Fruit fly (Drosophila melanogaster) whole organism, adult: Measurements from ENCODE around the gene CecA1.

Source experiments
- CG11617 ChIP-seq: fragments of 200-800 bp; sonication (Bioruptor generic); optimal IDR thresholded peaks from 2 replicates; lab custom pipeline; 2017; ENCODE audit warnings: mild to moderate bottlenecking, missing biosample characterization, missing genetic modification reagents, missing genetic modification characterization
- CG12768 ChIP-seq: fragments of 200-800 bp; sonication (Bioruptor generic); optimal IDR thresholded peaks from 2 replicates; lab custom pipeline; 2017; ENCODE audit warnings: missing biosample characterization, missing genetic modification characterization, mild to moderate bottlenecking, moderate library complexity, missing genetic modification reagents
- CG14711 ChIP-seq: fragments of 200-800 bp; sonication (Bioruptor generic); optimal IDR thresholded peaks from 2 replicates; lab custom pipeline; 2018; ENCODE audit warnings: missing biosample characterization, mild to moderate bottlenecking, missing genetic modification characterization, moderate library complexity
- CG1620 ChIP-seq: fragments of 200-800 bp; sonication (Bioruptor generic); optimal IDR thresholded peaks from 2 replicates; lab custom pipeline; 2016; ENCODE audit warnings: missing biosample characterization, missing genetic modification characterization
- CG33017 ChIP-seq: fragments of 200-800 bp; sonication (Bioruptor generic); optimal IDR thresholded peaks from 2 replicates; lab custom pipeline; 2018; ENCODE audit warnings: missing biosample characterization, mild to moderate bottlenecking, missing genetic modification characterization, moderate library complexity
- CG5204 ChIP-seq: fragments of 200-800 bp; sonication (Bioruptor generic); optimal IDR thresholded peaks from 2 replicates; lab custom pipeline; 2016; ENCODE audit warnings: missing biosample characterization, missing genetic modification characterization
- CG7045 ChIP-seq: fragments of 200-800 bp; sonication (Bioruptor generic); optimal IDR thresholded peaks from 2 replicates; lab custom pipeline; 2017; ENCODE audit warnings: missing biosample characterization, mild to moderate bottlenecking, missing genetic modification characterization
- CG7101 ChIP-seq: fragments of 200-800 bp; sonication (Bioruptor generic); optimal IDR thresholded peaks from 2 replicates; lab custom pipeline; 2018; ENCODE audit warnings: missing biosample characterization, mild to moderate bottlenecking, missing genetic modification characterization, moderate library complexity
- Clk ChIP-seq: fragments of 200-800 bp; sonication (Bioruptor generic); optimal IDR thresholded peaks from 2 replicates; lab custom pipeline; 2017; ENCODE audit warnings: missing biosample characterization, missing genetic modification characterization
- Crg-1 ChIP-seq: fragments of 200-800 bp; sonication (Bioruptor generic); optimal IDR thresholded peaks from 2 replicates; lab custom pipeline; 2016; ENCODE audit warnings: missing biosample characterization, missing genetic modification characterization
- Hr96 ChIP-seq: fragments of 200-800 bp; sonication (Bioruptor generic); optimal IDR thresholded peaks from 2 replicates; lab custom pipeline; 2016; ENCODE audit warnings: missing biosample characterization, missing genetic modification characterization
- Mnt ChIP-seq: fragments of 200-800 bp; sonication (Bioruptor generic); optimal IDR thresholded peaks from 2 replicates; lab custom pipeline; 2016; ENCODE audit warnings: missing biosample characterization, mild to moderate bottlenecking, missing genetic modification characterization
- bab1 ChIP-seq: fragments of 200-800 bp; sonication (Bioruptor generic); optimal IDR thresholded peaks from 3 replicates; lab custom pipeline; 2019; ENCODE audit warnings: missing biosample characterization, mild to moderate bottlenecking, missing genetic modification characterization, moderate library complexity
- cic ChIP-seq: fragments of 200-800 bp; sonication (Bioruptor generic); optimal IDR thresholded peaks from 2 replicates; lab custom pipeline; 2017; ENCODE audit warnings: missing biosample characterization, mild to moderate bottlenecking, missing genetic modification characterization, moderate library complexity
- cnc ChIP-seq, 2 experiments: fragments of >200 bp; optimal IDR thresholded peaks; 2 replicates each; lab custom pipeline; 2017
- kay ChIP-seq: fragments of 200-800 bp; sonication (Bioruptor generic); peaks from one replicate; lab custom pipeline; 2016; ENCODE audit warnings: missing biosample characterization, missing genetic modification characterization, borderline replicate concordance
- ovo ChIP-seq: fragments of 200-800 bp; sonication (Bioruptor generic); optimal IDR thresholded peaks from 2 replicates; lab custom pipeline; 2016; ENCODE audit warnings: missing biosample characterization, missing genetic modification characterization
- pad ChIP-seq: fragments of 200-800 bp; sonication (Bioruptor generic); optimal IDR thresholded peaks from 3 replicates; lab custom pipeline; 2017; ENCODE audit warnings: missing biosample characterization, missing genetic modification characterization, mild to moderate bottlenecking, moderate library complexity, missing genetic modification reagents
- tj ChIP-seq: fragments of 200-800 bp; sonication (Bioruptor generic); optimal IDR thresholded peaks from 3 replicates; lab custom pipeline; 2017; ENCODE audit warnings: missing biosample characterization, mild to moderate bottlenecking, missing genetic modification characterization, moderate library complexity
- toe ChIP-seq: fragments of 200-800 bp; sonication (Bioruptor generic); optimal IDR thresholded peaks from 2 replicates; lab custom pipeline; 2016; ENCODE audit warnings: missing biosample characterization, missing genetic modification characterization

CecA1 gene

DNA sequence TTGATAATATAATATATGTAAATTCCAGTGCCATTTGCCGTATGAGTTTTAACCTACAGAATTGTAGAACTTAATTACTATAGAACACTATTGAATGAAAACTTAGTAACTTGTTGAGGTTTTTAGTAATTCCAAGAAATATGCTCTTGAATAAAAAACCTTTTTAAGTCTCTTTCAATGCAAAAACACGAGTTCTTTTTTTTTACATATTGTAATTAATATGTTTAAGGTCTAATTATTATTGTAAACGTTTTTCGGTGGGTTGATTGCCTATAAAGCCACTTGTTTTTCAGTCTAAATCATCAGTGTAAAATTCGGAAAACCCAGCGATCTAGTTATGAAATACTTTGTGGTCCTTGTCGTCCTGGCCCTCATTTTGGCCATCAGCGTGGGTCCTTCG, 1.0 kb upstream of the CecA1 start, which contains the start of gene Anp:
Gene Anp, plus strand, starts transcription at position 301 of the 400 bp plus-strand sequence.
- TF ChIP-seq tj (GFP tag; lab: Kevin White, UChicago) (no peak), CG5204 (no peak), CG7101 (tag; lab: Kevin White, UChicago) (no peak), CG12768 (GFP tag; lab: Kevin White, UChicago) (no peak)

DNA sequence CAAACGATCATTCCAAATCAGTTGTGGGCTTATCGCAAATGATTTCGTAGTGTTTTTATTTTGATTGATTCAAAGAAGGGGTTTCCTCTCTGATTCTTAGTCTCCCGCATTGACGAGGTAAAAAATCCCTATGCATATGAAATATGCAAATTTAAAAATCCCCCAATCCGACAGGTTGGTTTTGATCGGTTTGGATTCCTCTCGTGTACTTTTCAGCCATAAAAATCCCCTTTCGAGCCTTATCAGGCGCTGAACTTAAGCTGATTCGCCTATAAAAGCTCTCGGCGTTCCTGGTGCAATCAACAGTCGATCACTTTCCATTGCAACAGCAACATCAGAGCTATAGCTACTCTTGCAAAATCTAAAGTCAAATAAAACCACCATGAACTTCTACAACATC, 1.2 kb downstream of the CecA1 start, which contains the start of gene CecA2:
Gene CecA2, plus strand, starts transcription at position 301 of the 400 bp plus-strand sequence.
- TF ChIP-seq bab1 (GFP tag; lab: Kevin White, UChicago) (no peak), cnc (optimal IDR thresholded peaks at IDR 0.05; lab: Kevin White, UChicago) (no peak), kay (no peak), toe (GFP tag; lab: Kevin White, UChicago) (no peak)

DNA sequence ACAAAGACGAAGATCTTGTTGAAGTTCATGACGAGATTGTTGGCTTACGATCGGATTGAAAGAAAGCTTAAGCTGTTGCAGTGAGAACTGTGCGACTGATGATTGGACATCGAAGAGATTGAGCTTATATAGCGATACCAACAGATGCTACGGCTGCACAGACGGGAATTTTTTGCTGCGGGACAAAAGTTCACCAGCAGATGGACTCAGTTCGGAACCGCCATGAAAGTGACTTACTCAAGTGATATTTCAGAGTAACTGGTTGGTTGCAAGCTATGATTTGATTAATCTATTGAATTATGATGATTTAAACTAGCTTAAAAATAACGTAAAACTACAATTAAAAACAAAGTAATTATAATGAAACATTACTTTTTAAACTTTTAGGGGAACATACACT, 3.0 kb downstream of the CecA1 start, which contains the start of gene CecB:
Gene CecB, minus strand, starts transcription at position 101 of the 400 bp plus-strand sequence.
- TF ChIP-seq CG14711 (tag; lab: Kevin White, UChicago) (no peak), tj (GFP tag; lab: Kevin White, UChicago) (no peak), cnc (optimal IDR thresholded peaks at IDR 0.05; lab: Kevin White, UChicago) (no peak), toe (GFP tag; lab: Kevin White, UChicago) (no peak)

DNA sequence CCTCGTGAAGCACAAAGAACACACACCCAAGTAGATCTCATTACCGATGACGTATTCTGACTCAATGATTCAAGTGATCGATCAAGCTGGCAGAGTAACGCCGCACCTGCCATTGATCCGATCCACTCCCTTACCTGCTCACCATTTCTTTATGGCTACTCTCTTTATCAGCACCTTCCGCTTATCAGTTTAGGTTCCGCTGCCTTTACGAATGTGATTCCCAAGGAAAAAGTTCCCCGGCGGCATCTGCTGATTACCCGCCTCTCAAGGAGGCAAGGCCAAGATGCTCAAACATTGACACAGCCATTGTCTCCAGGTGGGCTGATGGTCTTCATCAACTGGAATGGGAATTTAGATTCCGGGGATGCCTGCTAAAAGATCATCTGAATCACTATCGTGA, 4.3 kb downstream of the CecA1 start:
- TF ChIP-seq CG7101 (tag; lab: Kevin White, UChicago) (no peak), Hr96 (GFP tag; lab: Kevin White, UChicago) (no peak), cic (GFP tag; lab: Kevin White, UChicago) (no peak), CG1620 (GFP tag; lab: Kevin White, UChicago) (no peak), tj (GFP tag; lab: Kevin White, UChicago) (no peak), kay (no peak), bab1 (GFP tag; lab: Kevin White, UChicago) (no peak), ovo (GFP tag; lab: Kevin White, UChicago) (no peak), Clk (no peak), Crg-1 (GFP tag; lab: Kevin White, UChicago) (no peak), CG12768 (GFP tag; lab: Kevin White, UChicago) (no peak), CG14711 (tag; lab: Kevin White, UChicago) (no peak), CG11617 (no peak), cnc (optimal IDR thresholded peaks at IDR 0.05; lab: Kevin White, UChicago) (no peak)

DNA sequence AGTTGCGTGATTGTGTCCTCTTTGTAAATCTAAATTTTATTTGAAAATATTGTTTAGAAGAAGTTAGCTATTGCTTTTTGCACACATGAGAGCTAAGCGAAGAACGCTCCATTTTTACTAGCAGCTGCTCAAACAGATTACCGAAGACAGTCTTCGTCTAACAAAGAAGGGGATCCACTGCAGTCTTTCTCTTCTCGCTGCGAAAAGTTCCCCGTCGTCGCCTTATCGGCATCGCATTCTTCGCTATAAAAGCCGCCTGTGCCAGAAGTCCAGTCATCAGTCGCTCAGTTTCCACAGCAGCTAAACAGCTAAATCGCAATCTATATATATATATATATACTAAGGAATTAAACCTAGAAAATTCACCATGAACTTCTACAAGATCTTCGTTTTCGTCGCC, 5.5 kb downstream of the CecA1 start, which contains the start of gene CecC:
Gene CecC, plus strand, starts transcription at position 275 of the 400 bp plus-strand sequence.
- no peak for TF ChIP-seq kay
- no peak for TF ChIP-seq CG11617
- no peak for TF ChIP-seq cic (GFP tag; lab: Kevin White, UChicago)
- no peak for TF ChIP-seq bab1 (GFP tag; lab: Kevin White, UChicago)
- no peak for TF ChIP-seq Mnt (GFP tag; lab: Kevin White, UChicago)
- no peak for TF ChIP-seq CG12768 (GFP tag; lab: Kevin White, UChicago)
- TF ChIP-seq CG1620 (GFP tag; lab: Kevin White, UChicago), result no peak
- no peak for TF ChIP-seq toe (GFP tag; lab: Kevin White, UChicago)
- TF ChIP-seq CG14711 (tag; lab: Kevin White, UChicago), result no peak

DNA sequence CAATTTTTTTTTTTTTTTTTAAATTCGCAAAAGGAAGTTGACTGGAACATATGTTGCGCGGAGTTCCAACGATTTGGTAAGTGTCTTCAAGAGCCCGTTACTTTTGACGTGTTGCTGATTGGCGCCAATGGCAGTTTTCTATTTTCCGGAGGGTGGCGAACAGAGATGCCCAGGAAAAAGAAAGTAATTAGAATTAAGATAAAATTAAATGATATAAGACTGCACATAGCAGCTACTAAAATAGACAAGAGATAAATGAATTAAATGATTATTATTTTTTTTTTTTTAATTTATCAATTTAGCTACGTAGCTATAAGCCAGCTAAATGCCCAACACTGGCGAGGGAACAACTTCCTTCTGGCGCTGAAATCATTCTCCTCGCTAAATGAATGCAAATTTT, 11.6 kb downstream of the CecA1 start:
- TF ChIP-seq Mnt (GFP tag; lab: Kevin White, UChicago), result no peak
- no peak for TF ChIP-seq CG5204
- TF ChIP-seq CG11617, result no peak
- TF ChIP-seq CG1620 (GFP tag; lab: Kevin White, UChicago), result no peak
- TF ChIP-seq ovo (GFP tag; lab: Kevin White, UChicago), result no peak
- TF ChIP-seq pad (GFP tag; lab: Kevin White, UChicago), result no peak
- no peak for TF ChIP-seq Crg-1 (GFP tag; lab: Kevin White, UChicago)
- TF ChIP-seq Hr96 (GFP tag; lab: Kevin White, UChicago), result no peak
- TF ChIP-seq toe (GFP tag; lab: Kevin White, UChicago), result no peak
- TF ChIP-seq CG12768 (GFP tag; lab: Kevin White, UChicago), result no peak
- no peak for TF ChIP-seq tj (GFP tag; lab: Kevin White, UChicago)
- TF ChIP-seq CG7101 (tag; lab: Kevin White, UChicago), result no peak
- no peak for TF ChIP-seq CG33017 (tag; lab: Kevin White, UChicago)
- no peak for TF ChIP-seq cnc (optimal IDR thresholded peaks at IDR 0.05; lab: Kevin White, UChicago)
- no peak for TF ChIP-seq CG7045 (GFP tag; lab: Kevin White, UChicago)
- TF ChIP-seq cic (GFP tag; lab: Kevin White, UChicago), result no peak
- TF ChIP-seq kay, result no peak
- no peak for TF ChIP-seq Clk

DNA sequence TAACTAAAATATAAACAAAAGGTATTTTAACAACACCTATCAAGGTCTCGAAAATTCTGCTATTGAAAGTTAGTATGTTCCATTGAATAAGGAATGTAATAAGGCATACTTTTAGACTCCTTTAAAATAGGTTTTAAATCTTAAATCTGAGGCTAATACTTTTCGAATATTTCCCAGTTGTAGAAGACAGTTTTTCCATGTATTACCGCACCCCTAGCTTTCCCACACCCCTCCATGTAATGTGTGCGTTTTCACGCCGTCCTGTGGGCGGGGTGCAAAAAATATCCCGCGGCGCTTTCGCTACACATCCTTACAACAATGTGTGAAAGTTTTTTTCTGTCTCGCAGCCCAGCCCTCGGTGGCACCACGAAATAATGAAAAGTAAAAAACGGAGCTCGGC, 13.9 kb downstream of the CecA1 start:
- no peak for TF ChIP-seq Mnt (GFP tag; lab: Kevin White, UChicago)
- TF ChIP-seq Crg-1 (GFP tag; lab: Kevin White, UChicago), result no peak
